Fruit fly (Drosophila melanogaster) whole organism, embryonic: ENCODE measurements around the gene CG4465.
A peak's percentile ranks its signal among the peaks of the same experiment; 100 is the strongest.

ENCODE experiments used
- Atf6 ChIP-seq: fragments of 200-800 bp; sonication (Bioruptor generic); IDR thresholded peaks from 2 replicates; pipeline ENCODE4 v1.3.6; 2022; ENCODE audit warnings: missing biosample characterization, missing genetic modification characterization
- Dfd ChIP-seq, 2 experiments: fragments of >200 bp; optimal IDR thresholded peaks; 2 replicates each; lab custom pipeline; 2017; ENCODE audit warnings: missing biosample characterization in 2 of 2, missing genetic modification characterization in 2 of 2
- cg ChIP-seq: fragments of 200-800 bp; sonication (Bioruptor generic); optimal IDR thresholded peaks from 3 replicates; lab custom pipeline; 2019; ENCODE audit warnings: missing biosample characterization, mild to moderate bottlenecking, missing genetic modification characterization, moderate library complexity
- en ChIP-seq: fragments of 200-800 bp; sonication (Bioruptor generic); optimal IDR thresholded peaks from 2 replicates; lab custom pipeline; 2016; ENCODE audit warnings: missing biosample characterization, missing genetic modification characterization
- ken ChIP-seq: fragments of 200-800 bp; sonication (Bioruptor generic); IDR thresholded peaks from 3 replicates; pipeline ENCODE4 v1.3.6; 2022; ENCODE audit warnings: missing biosample characterization, missing genetic modification characterization
- pho ChIP-seq: fragments of 200-800 bp; sonication (Bioruptor generic); optimal IDR thresholded peaks from 2 replicates; lab custom pipeline; 2016; ENCODE audit warnings: missing biosample characterization, missing genetic modification characterization
- sr ChIP-seq: fragments of 200-800 bp; sonication (Bioruptor generic); IDR thresholded peaks from 3 replicates; pipeline ENCODE4 v1.3.6; 2022; ENCODE audit warnings: missing biosample characterization, missing genetic modification characterization
- usp ChIP-seq: fragments of >200 bp; optimal IDR thresholded peaks from 2 replicates; lab custom pipeline; 2017; ENCODE audit warnings: missing biosample characterization, missing genetic modification characterization

DNA sequence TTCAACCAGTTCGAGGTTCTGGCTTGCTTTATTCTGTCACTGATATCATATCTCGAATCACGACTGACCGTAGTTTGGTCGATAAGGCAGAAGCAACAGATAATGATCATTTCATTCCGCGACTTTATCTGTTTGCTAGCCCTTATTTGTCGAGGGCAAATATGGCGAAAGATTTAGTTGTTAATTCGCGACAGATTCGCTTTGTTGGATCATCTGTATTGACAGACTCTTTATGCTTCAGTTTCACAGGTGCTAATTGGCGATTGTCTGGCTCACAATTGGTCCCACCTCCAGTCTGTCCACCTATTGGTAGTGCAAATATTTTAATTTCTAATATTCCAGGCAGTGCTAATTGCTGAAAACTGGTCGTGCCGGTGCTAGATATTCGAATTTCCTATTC is 6.7 kb upstream of the CG4465 start:
- TF ChIP-seq cg (GFP tag; lab: Kevin White, UChicago) (no peak), pho (GFP tag; lab: Kevin White, UChicago) (no peak), Atf6 (GFP tag; lab: Robert Waterston, UW) (peak; percentile 62), ken (no peak), Dfd (GFP tag; optimal IDR thresholded peaks at IDR 0.05; lab: Kevin White, UChicago) (no peak), en (GFP tag; lab: Kevin White, UChicago) (no peak), usp (GFP tag; lab: Kevin White, UChicago) (no peak), sr (no peak)
